Worm (Caenorhabditis elegans): ENCODE data around the gene Y69H2.7.

Y69H2.7 gene

DNA sequence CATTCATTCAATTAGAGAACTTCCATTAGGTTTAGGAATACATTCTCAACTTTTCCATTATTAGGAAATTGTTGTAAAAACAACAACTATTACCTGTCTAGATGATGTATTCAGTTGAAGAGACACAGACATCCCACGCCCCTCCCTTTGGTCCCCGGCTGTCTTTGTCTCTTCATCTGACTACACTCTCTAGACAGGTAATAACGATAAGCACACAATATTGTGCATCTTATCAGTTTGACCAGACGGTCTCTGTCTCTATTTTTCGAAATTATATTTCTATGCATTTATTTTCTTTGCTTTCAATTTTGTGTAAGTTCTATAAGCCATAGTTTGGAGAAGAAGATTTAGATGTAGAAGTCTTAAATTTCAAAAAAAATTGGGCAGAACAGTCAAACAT lies 11.5 kb downstream of the Y69H2.7 start, which contains the start of gene Y69H2.9:
Gene Y69H2.9 (plus strand): TSS at position 233 of the 400 bp plus-strand sequence.
- TF ChIP-seq elt-2 (tag; optimal IDR thresholded peaks at IDR 0.05), result peak; percentile 90
- no peak for TF ChIP-seq elt-1 (tag; optimal IDR thresholded peaks at IDR 0.05)
- no peak for TF ChIP-seq nhr-28 (tag; optimal IDR thresholded peaks at IDR 0.05)
- no peak for TF ChIP-seq skn-1 (tag; optimal IDR thresholded peaks at IDR 0.05)
- peak; percentile 59 for TF ChIP-seq pqm-1 (tag; optimal IDR thresholded peaks at IDR 0.05)
- TF ChIP-seq pha-4 (tag; optimal IDR thresholded peaks at IDR 0.05), result peak; percentile 17
- TF ChIP-seq ceh-82 (tag; optimal IDR thresholded peaks at IDR 0.05), result no peak

DNA sequence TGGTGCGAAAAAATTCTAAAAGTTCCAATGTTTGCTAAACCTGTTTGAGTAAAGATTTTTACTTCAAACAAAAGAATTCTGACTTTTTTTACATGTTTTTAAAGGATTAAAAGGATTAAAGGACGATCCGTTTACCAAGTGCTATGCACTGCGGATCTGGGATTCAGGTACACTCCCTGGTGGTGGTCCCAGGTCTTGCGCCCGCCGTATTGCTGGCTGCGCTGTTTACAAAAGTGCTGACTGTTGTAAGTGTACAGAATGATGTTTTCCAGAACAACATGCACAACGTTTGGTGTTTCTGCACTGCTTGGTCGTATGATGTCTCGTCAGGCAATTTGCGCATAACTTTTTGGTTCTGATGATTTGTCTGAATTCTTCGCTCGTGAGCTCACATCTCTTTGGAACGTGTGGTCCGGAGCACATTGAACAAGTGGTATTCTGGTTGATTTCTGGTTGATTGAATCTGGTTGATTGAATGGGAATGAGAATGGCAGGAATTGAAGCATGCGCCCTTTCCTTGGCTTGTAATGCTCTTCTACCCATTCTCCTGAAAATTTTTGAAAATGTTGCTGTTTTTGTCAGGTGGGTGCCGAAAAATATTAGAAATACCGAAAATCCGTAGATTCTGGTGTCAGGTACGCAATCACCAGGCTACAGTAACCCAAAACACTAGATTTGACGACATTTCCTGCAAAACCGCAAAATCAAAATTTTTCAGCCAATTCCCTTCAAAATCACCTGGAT lies 15.7 kb downstream of the Y69H2.7 start:
- no peak for TF ChIP-seq lin-39 (tag; optimal IDR thresholded peaks at IDR 0.05)
- no peak for TF ChIP-seq nhr-43 (tag; optimal IDR thresholded peaks at IDR 0.05; ENCODE audit: poor library complexity, severe bottlenecking)
- TF ChIP-seq ZK546.5 (tag; optimal IDR thresholded peaks at IDR 0.05), result no peak
- no peak for TF ChIP-seq ztf-11 (tag; optimal IDR thresholded peaks at IDR 0.05)
- no peak for TF ChIP-seq ceh-28 (tag; optimal IDR thresholded peaks at IDR 0.05)
- no peak for TF ChIP-seq nhr-67 (tag; optimal IDR thresholded peaks at IDR 0.05)
- TF ChIP-seq snpc-4 (tag; optimal IDR thresholded peaks at IDR 0.05), result no peak
- TF ChIP-seq fos-1 (tag; optimal IDR thresholded peaks at IDR 0.05), result no peak
- no peak for TF ChIP-seq egl-5 (tag; optimal IDR thresholded peaks at IDR 0.05)
- TF ChIP-seq ceh-16 (tag; optimal IDR thresholded peaks at IDR 0.05), result no peak
- TF ChIP-seq nhr-28 (tag; optimal IDR thresholded peaks at IDR 0.05), result no peak
- no peak for TF ChIP-seq ama-1 (optimal IDR thresholded peaks at IDR 0.05)
- TF ChIP-seq unc-62 (GFP tag; optimal IDR thresholded peaks at IDR 0.05), result no peak
- TF ChIP-seq mml-1 (tag; optimal IDR thresholded peaks at IDR 0.05), result no peak
- no peak for TF ChIP-seq nhr-11 (tag; optimal IDR thresholded peaks at IDR 0.05)
- no peak for TF ChIP-seq zag-1 (tag; optimal IDR thresholded peaks at IDR 0.05)
- no peak for TF ChIP-seq fkh-10 (GFP tag; optimal IDR thresholded peaks at IDR 0.05)
- TF ChIP-seq nhr-12 (tag; optimal IDR thresholded peaks at IDR 0.05), result no peak
- no peak for TF ChIP-seq mdl-1 (tag; optimal IDR thresholded peaks at IDR 0.05)

DNA sequence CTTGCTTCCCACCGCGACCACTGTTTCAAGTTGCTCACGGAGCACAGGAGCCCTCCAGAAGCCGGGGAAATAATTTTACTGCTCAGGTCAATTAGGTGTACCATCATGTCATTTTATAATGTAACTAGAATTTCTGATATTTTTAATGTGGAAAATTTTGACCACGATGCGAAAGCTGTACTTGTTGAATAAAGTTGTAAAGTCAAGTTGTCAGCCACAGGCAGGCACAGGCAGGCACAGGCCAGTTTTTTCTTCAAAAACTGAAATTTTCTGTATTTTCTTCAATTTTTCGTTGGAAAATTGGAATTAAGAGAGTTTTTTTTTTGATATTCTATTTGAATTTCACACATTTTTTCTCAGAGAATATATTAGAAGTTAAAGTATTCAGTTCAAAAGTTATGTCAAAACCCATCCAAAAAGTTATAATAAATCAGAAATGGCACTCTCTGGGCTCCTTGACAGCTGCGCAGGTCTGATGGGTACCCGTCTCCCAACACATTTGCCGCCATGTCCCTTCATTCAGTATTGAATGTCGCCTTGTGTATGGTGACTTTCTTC lies 16.4 kb downstream of the Y69H2.7 start, which contains the start of gene Y17D7C.1:
Gene Y17D7C.1 (plus strand): TSS at position 508 of the 558 bp plus-strand sequence.
- TF ChIP-seq ztf-4 (tag; optimal IDR thresholded peaks at IDR 0.05) (no peak), jun-1 (tag; optimal IDR thresholded peaks at IDR 0.05) (no peak), unc-39 (tag; optimal IDR thresholded peaks at IDR 0.05) (no peak), elt-2 (tag; optimal IDR thresholded peaks at IDR 0.05) (no peak), mdl-1 (tag; optimal IDR thresholded peaks at IDR 0.05) (no peak), nhr-28 (tag; optimal IDR thresholded peaks at IDR 0.05) (no peak), pqm-1 (tag; optimal IDR thresholded peaks at IDR 0.05) (no peak), nhr-25 (tag; optimal IDR thresholded peaks at IDR 0.05) (no peak), fos-1 (tag; optimal IDR thresholded peaks at IDR 0.05) (no peak), sea-2 (GFP tag; optimal IDR thresholded peaks at IDR 0.05) (no peak), nhr-77 (tag; optimal IDR thresholded peaks at IDR 0.05) (no peak), hmg-11 (tag; optimal IDR thresholded peaks at IDR 0.05) (no peak), nhr-23 (tag; optimal IDR thresholded peaks at IDR 0.05) (no peak), nhr-43 (tag; optimal IDR thresholded peaks at IDR 0.05; ENCODE audit: poor library complexity, severe bottlenecking) (no peak), ceh-28 (tag; optimal IDR thresholded peaks at IDR 0.05) (no peak), ceh-82 (tag; optimal IDR thresholded peaks at IDR 0.05) (no peak), R02D3.7 (tag; optimal IDR thresholded peaks at IDR 0.05) (no peak), elt-3 (tag; optimal IDR thresholded peaks at IDR 0.05) (no peak)

DNA sequence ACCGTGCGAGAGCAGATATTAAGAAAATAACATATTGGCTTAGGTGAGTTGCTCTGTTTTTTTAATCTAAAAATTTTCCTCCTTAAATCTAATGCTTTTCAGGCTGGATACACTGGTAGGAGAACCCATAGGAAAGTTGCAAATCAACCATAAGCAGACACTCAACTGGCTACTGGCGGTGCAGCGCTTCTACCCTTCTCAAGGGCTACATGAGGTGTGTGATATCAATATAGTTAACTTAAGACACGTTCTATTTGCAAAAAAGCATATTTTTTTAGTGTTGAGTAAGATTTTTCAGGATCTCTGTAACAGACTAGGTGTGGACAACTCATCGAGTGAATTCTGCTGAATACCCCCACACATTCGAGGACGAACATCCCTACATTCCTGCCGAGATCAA lies 18.2 kb downstream of the Y69H2.7 start:
- no peak for TF ChIP-seq snpc-4 (tag; optimal IDR thresholded peaks at IDR 0.05)
- no peak for TF ChIP-seq ztf-11 (tag; optimal IDR thresholded peaks at IDR 0.05)
- no peak for TF ChIP-seq egl-27 (tag; optimal IDR thresholded peaks at IDR 0.05)
- TF ChIP-seq nhr-77 (tag; optimal IDR thresholded peaks at IDR 0.05), result no peak
- TF ChIP-seq daf-12 (tag; optimal IDR thresholded peaks at IDR 0.05), result no peak
- no peak for TF ChIP-seq ztf-4 (tag; optimal IDR thresholded peaks at IDR 0.05)
- TF ChIP-seq nhr-28 (tag; optimal IDR thresholded peaks at IDR 0.05), result no peak
- no peak for TF ChIP-seq ceh-28 (tag; optimal IDR thresholded peaks at IDR 0.05)

All from whole organism, L3 larva.